Fruit fly (Drosophila melanogaster) Kc167 (cell line): ENCODE data around the gene CG33791.

Experiments used
- Sin3A ChIP-seq: fragments of >200 bp; optimal IDR thresholded peaks from 2 replicates; lab custom pipeline; 2018; ENCODE audit warnings: missing external identifiers
- h ChIP-seq: fragments of >200 bp; optimal IDR thresholded peaks from 3 replicates; lab custom pipeline; 2018; ENCODE audit warnings: missing external identifiers

dm6 chr3L:1652700-1653200 lies 50.0 kb downstream of the CG33791 start, which contains the start of the genes CG7970 and Vta1:
- TF ChIP-seq h (lab: Kevin White, UChicago) = no peak
- TF ChIP-seq Sin3A (lab: Kevin White, UChicago) = no peak
